Fruit fly (Drosophila melanogaster) Kc167 (cell line): ENCODE data around the gene Cdc6.

Source experiments
- Myc ChIP-seq: fragments of >200 bp; optimal IDR thresholded peaks from 2 replicates; lab custom pipeline; 2017; ENCODE audit warnings: missing external identifiers
- Sin3A ChIP-seq: fragments of >200 bp; optimal IDR thresholded peaks from 2 replicates; lab custom pipeline; 2018; ENCODE audit warnings: missing external identifiers
- h ChIP-seq: fragments of >200 bp; optimal IDR thresholded peaks from 3 replicates; lab custom pipeline; 2018; ENCODE audit warnings: missing external identifiers
- insv ChIP-seq: fragments of >200 bp; optimal IDR thresholded peaks from 3 replicates; lab custom pipeline; 2018; ENCODE audit warnings: missing external identifiers
- psq ChIP-seq: fragments of >200 bp; optimal IDR thresholded peaks from 2 replicates; lab custom pipeline; 2017; ENCODE audit warnings: missing external identifiers
- ttk ChIP-seq: sonication (Bioruptor generic); optimal IDR thresholded peaks from 2 replicates; lab custom pipeline; 2017; ENCODE audit warnings: missing external identifiers

Cdc6 gene

dm6 chr3L:8600752-8601433 is 33.0 kb downstream of the Cdc6 start, which contains the start of the genes Nelf-E and RpL14:
Gene Nelf-E, minus strand, starts transcription at chr3L:8600879.
Gene RpL14, plus strand, starts transcription at chr3L:8601006.
- TF ChIP-seq h (lab: Kevin White, UChicago): no peak
- TF ChIP-seq insv (lab: Kevin White, UChicago): no peak
- TF ChIP-seq Myc (lab: Kevin White, UChicago): no peak
- TF ChIP-seq ttk (lab: Kevin White, UChicago): no peak
- no peak for TF ChIP-seq Sin3A (lab: Kevin White, UChicago)
- no peak for TF ChIP-seq psq (lab: Kevin White, UChicago)

dm6 chr3L:8584086-8584485 is 49.8 kb downstream of the Cdc6 start:
- no peak for TF ChIP-seq h (lab: Kevin White, UChicago)
- no peak for TF ChIP-seq Myc (lab: Kevin White, UChicago)
- no peak for TF ChIP-seq Sin3A (lab: Kevin White, UChicago)
- TF ChIP-seq psq (lab: Kevin White, UChicago): no peak
- TF ChIP-seq insv (lab: Kevin White, UChicago): no peak
- TF ChIP-seq ttk (lab: Kevin White, UChicago): no peak

- TF ChIP-seq ttk (lab: Kevin White, UChicago) (no peak), psq (lab: Kevin White, UChicago) (no peak)
These were observed 51.7 kb downstream of the Cdc6 start for dm6 chr3L:8582105-8582707.
